Worm (Caenorhabditis elegans) whole organism, L1 larva: ENCODE results near the gene F28G4.2.

ENCODE experiments used
- blmp-1 ChIP-seq: fragments of 150-350 bp; optimal IDR thresholded peaks from 2 replicates; lab custom pipeline; 2014; ENCODE audit warnings: missing biosample characterization, missing genetic modification characterization
- nhr-77 ChIP-seq: fragments of 150-350 bp; optimal IDR thresholded peaks from 2 replicates; lab custom pipeline; 2014; ENCODE audit warnings: missing biosample characterization, missing genetic modification characterization
- pqm-1 ChIP-seq: sonication (generic microtip); optimal IDR thresholded peaks from 3 replicates; lab custom pipeline; 2017; ENCODE audit warnings: missing biosample characterization, missing genetic modification characterization

ce11 chrV:16307253-16307652 is 25.1 kb upstream of the F28G4.2 start, which contains the start of gene srxa-7:
- TF ChIP-seq nhr-77 (tag; lab: Kevin White, UChicago): no peak
- TF ChIP-seq pqm-1 (tag; lab: Kevin White, UChicago): no peak
- TF ChIP-seq blmp-1: no peak
